Fruit fly (Drosophila melanogaster) whole organism, embryonic: ENCODE data around the gene Tailor.
A peak's percentile ranks its signal among the peaks of the same experiment; 100 is the strongest.

ENCODE experiments used
- Antp ChIP-seq: fragments of 200-800 bp; sonication (Bioruptor generic); optimal IDR thresholded peaks from 3 replicates; lab custom pipeline; 2016; ENCODE audit warnings: missing biosample characterization, missing genetic modification characterization
- Atf6 ChIP-seq: fragments of 200-800 bp; sonication (Bioruptor generic); IDR thresholded peaks from 2 replicates; pipeline ENCODE4 v1.3.6; 2022; ENCODE audit warnings: missing biosample characterization, missing genetic modification characterization
- BEAF-32 ChIP-seq: fragments of 200-800 bp; sonication (Bioruptor generic); optimal IDR thresholded peaks from 3 replicates; lab custom pipeline; 2017; ENCODE audit warnings: missing biosample characterization, missing genetic modification characterization, mild to moderate bottlenecking, moderate library complexity, missing genetic modification reagents
- CG11398 ChIP-seq: fragments of 200-800 bp; sonication (Bioruptor generic); optimal IDR thresholded peaks from 2 replicates; lab custom pipeline; 2016; ENCODE audit warnings: missing biosample characterization, missing genetic modification characterization
- CG12236 ChIP-seq: fragments of 200-800 bp; sonication (Bioruptor generic); optimal IDR thresholded peaks from 2 replicates; lab custom pipeline; 2016; ENCODE audit warnings: missing biosample characterization, missing genetic modification characterization
- CG1602 ChIP-seq: fragments of 200-800 bp; sonication (Bioruptor generic); optimal IDR thresholded peaks from 3 replicates; lab custom pipeline; 2016; ENCODE audit warnings: missing biosample characterization, missing genetic modification characterization
- CG17328 ChIP-seq: fragments of 200-800 bp; sonication (Bioruptor generic); IDR thresholded peaks from 2 replicates; pipeline ENCODE4 v1.3.6; 2022; ENCODE audit warnings: missing biosample characterization, missing genetic modification characterization
- CG2120 ChIP-seq: fragments of 200-800 bp; sonication (Bioruptor generic); optimal IDR thresholded peaks from 3 replicates; lab custom pipeline; 2016; ENCODE audit warnings: missing biosample characterization, missing genetic modification characterization
- CG2712 ChIP-seq: fragments of 200-800 bp; optimal IDR thresholded peaks from 3 replicates; lab custom pipeline; 2019; ENCODE audit warnings: missing biosample characterization, mild to moderate bottlenecking, missing genetic modification characterization, moderate library complexity
- CG32767 ChIP-seq: fragments of 200-800 bp; sonication (Bioruptor generic); IDR thresholded peaks from 2 replicates; pipeline ENCODE4 v1.3.6; 2022; ENCODE audit warnings: missing biosample characterization, missing genetic modification characterization
- CG3847 ChIP-seq: fragments of 200-800 bp; sonication (Bioruptor generic); IDR thresholded peaks from 2 replicates; pipeline ENCODE4 v1.3.6; 2022; ENCODE audit warnings: missing biosample characterization, missing genetic modification characterization
- CG6175 ChIP-seq: fragments of 200-800 bp; sonication (Bioruptor generic); IDR thresholded peaks from 3 replicates; pipeline ENCODE4 v1.3.6; 2022; ENCODE audit warnings: missing biosample characterization, missing genetic modification characterization
- CG6272 ChIP-seq: fragments of 200-800 bp; sonication (Bioruptor generic); IDR thresholded peaks from 2 replicates; pipeline ENCODE4 v1.3.6; 2022; ENCODE audit warnings: missing biosample characterization, missing genetic modification characterization
- CG7357 ChIP-seq: fragments of 200-800 bp; sonication (Bioruptor generic); IDR thresholded peaks from 3 replicates; pipeline ENCODE4 v1.3.6; 2022; ENCODE audit warnings: missing biosample characterization, missing genetic modification characterization
- CG9215 ChIP-seq: fragments of 200-800 bp; sonication (Bioruptor generic); IDR thresholded peaks from 2 replicates; pipeline ENCODE4 v1.3.6; 2022; ENCODE audit warnings: missing biosample characterization, missing genetic modification characterization
- CG9817 ChIP-seq: fragments of 200-800 bp; sonication (Bioruptor generic); optimal IDR thresholded peaks from 2 replicates; lab custom pipeline; 2018; ENCODE audit warnings: missing biosample characterization, mild to moderate bottlenecking, missing genetic modification characterization, moderate library complexity
- CG9932 ChIP-seq: fragments of 200-800 bp; sonication (Bioruptor generic); IDR thresholded peaks from 2 replicates; pipeline ENCODE4 v1.3.6; 2022; ENCODE audit warnings: missing biosample characterization, missing genetic modification characterization
- Doc2 ChIP-seq: fragments of 200-800 bp; sonication (Bioruptor generic); IDR thresholded peaks from 2 replicates; pipeline ENCODE4 v1.3.6; 2022; ENCODE audit warnings: missing biosample characterization, missing genetic modification characterization
- Eip74EF ChIP-seq, 2 experiments: fragments of 200-800 bp in 1 of 2; fragments of >200 bp in 1 of 2; sonication (Bioruptor generic) in 1 of 2; optimal IDR thresholded peaks; 2 replicates each; lab custom pipeline; 2017 to 2019; ENCODE audit warnings: missing biosample characterization in 2 of 2, missing genetic modification characterization in 2 of 2, mild to moderate bottlenecking in 1 of 2, moderate library complexity in 1 of 2
- Elba2 ChIP-seq: fragments of 200-800 bp; sonication (Bioruptor generic); optimal IDR thresholded peaks from 3 replicates; lab custom pipeline; 2016; ENCODE audit warnings: missing biosample characterization, missing genetic modification characterization
- HmgZ ChIP-seq: fragments of 200-800 bp; sonication (Bioruptor generic); optimal IDR thresholded peaks from 2 replicates; lab custom pipeline; 2018; ENCODE audit warnings: missing biosample characterization, mild to moderate bottlenecking, missing genetic modification characterization
- Max ChIP-seq: fragments of 200-800 bp; sonication (Bioruptor generic); optimal IDR thresholded peaks from 2 replicates; lab custom pipeline; 2016; ENCODE audit warnings: missing biosample characterization, mild to moderate bottlenecking, missing genetic modification characterization
- Med ChIP-seq: fragments of 200-800 bp; sonication (Bioruptor generic); peaks from one replicate; lab custom pipeline; 2016; ENCODE audit warnings: missing biosample characterization, missing genetic modification characterization, mild to moderate bottlenecking, inconsistent platforms, moderate library complexity
- NFAT ChIP-seq: fragments of 200-800 bp; sonication (Bioruptor generic); IDR thresholded peaks from 2 replicates; pipeline ENCODE4 v1.3.6; 2022; ENCODE audit warnings: missing biosample characterization, missing genetic modification characterization
- NK7.1 ChIP-seq: fragments of 200-800 bp; sonication (Bioruptor generic); optimal IDR thresholded peaks from 3 replicates; lab custom pipeline; 2016; ENCODE audit warnings: missing biosample characterization, missing genetic modification characterization
- Sin3A ChIP-seq: fragments of >200 bp; optimal IDR thresholded peaks from 2 replicates; lab custom pipeline; 2018
- YL-1 ChIP-seq: fragments of 200-800 bp; sonication (Bioruptor generic); optimal IDR thresholded peaks from 3 replicates; lab custom pipeline; 2017; ENCODE audit warnings: missing biosample characterization, mild to moderate bottlenecking, missing genetic modification characterization
- aop ChIP-seq: fragments of 200-800 bp; sonication (Bioruptor generic); IDR thresholded peaks from 2 replicates; pipeline ENCODE4 v1.3.6; 2022; ENCODE audit warnings: missing biosample characterization, missing genetic modification characterization
- bab2 ChIP-seq: fragments of 200-800 bp; sonication (Bioruptor generic); optimal IDR thresholded peaks from 2 replicates; lab custom pipeline; 2016; ENCODE audit warnings: missing biosample characterization, missing genetic modification characterization
- corto ChIP-seq: fragments of 200-800 bp; sonication (Bioruptor generic); optimal IDR thresholded peaks from 2 replicates; lab custom pipeline; 2016; ENCODE audit warnings: missing biosample characterization, mild to moderate bottlenecking, missing genetic modification characterization, moderate library complexity
- ems ChIP-seq: fragments of 200-800 bp; sonication (Bioruptor generic); optimal IDR thresholded peaks from 3 replicates; lab custom pipeline; 2016; ENCODE audit warnings: missing biosample characterization, missing genetic modification characterization
- fd96Cb ChIP-seq: fragments of 200-800 bp; sonication (Bioruptor generic); optimal IDR thresholded peaks from 2 replicates; lab custom pipeline; 2018; ENCODE audit warnings: missing biosample characterization, mild to moderate bottlenecking, missing genetic modification characterization, moderate library complexity
- gce ChIP-seq: fragments of 200-800 bp; sonication (Bioruptor generic); IDR thresholded peaks from 3 replicates; pipeline ENCODE4 v1.3.6; 2022; ENCODE audit warnings: missing biosample characterization, missing genetic modification characterization
- gem ChIP-seq: fragments of 200-800 bp; sonication (Bioruptor generic); optimal IDR thresholded peaks from 2 replicates; lab custom pipeline; 2019; ENCODE audit warnings: missing biosample characterization, mild to moderate bottlenecking, missing genetic modification characterization, moderate library complexity
- gsb ChIP-seq: fragments of 200-800 bp; sonication (Bioruptor generic); IDR thresholded peaks from 2 replicates; pipeline ENCODE4 v1.3.6; 2022; ENCODE audit warnings: missing biosample characterization, missing genetic modification characterization
- ham ChIP-seq: fragments of 200-800 bp; sonication (Bioruptor generic); IDR thresholded peaks from 2 replicates; pipeline ENCODE4 v1.3.6; 2022; ENCODE audit warnings: missing biosample characterization, missing genetic modification characterization
- hbn ChIP-seq: fragments of 200-800 bp; sonication (Bioruptor generic); IDR thresholded peaks from 2 replicates; pipeline ENCODE4 v1.3.6; 2022; ENCODE audit warnings: missing biosample characterization, missing genetic modification characterization; ENCODE audit not compliant: partially characterized antibody
- jing ChIP-seq: fragments of 200-800 bp; sonication (Bioruptor generic); optimal IDR thresholded peaks from 2 replicates; lab custom pipeline; 2018; ENCODE audit warnings: missing biosample characterization, mild to moderate bottlenecking, missing genetic modification characterization
- kni ChIP-seq: fragments of 200-800 bp; sonication (Bioruptor generic); optimal IDR thresholded peaks from 3 replicates; lab custom pipeline; 2017; ENCODE audit warnings: mild to moderate bottlenecking, missing biosample characterization, missing genetic modification reagents, missing genetic modification characterization
- knrl ChIP-seq: fragments of 200-800 bp; sonication (Bioruptor generic); IDR thresholded peaks from 3 replicates; pipeline ENCODE4 v1.3.6; 2022; ENCODE audit warnings: missing biosample characterization, missing genetic modification characterization; ENCODE audit not compliant: partially characterized antibody
- lbe ChIP-seq: fragments of 200-800 bp; sonication (Bioruptor generic); optimal IDR thresholded peaks from 2 replicates; lab custom pipeline; 2016; ENCODE audit warnings: missing biosample characterization, mild to moderate bottlenecking, missing genetic modification characterization
- lov ChIP-seq, 2 experiments: fragments of 200-800 bp in 1 of 2; fragments of >200 bp in 1 of 2; sonication (Bioruptor generic) in 1 of 2; IDR thresholded peaks in 1 of 2; optimal IDR thresholded peaks in 1 of 2; 2 replicates in 1 of 2; 3 replicates in 1 of 2; pipeline versions ENCODE4 v1.3.6 to Lab custom; 2017 to 2022; ENCODE audit warnings: missing biosample characterization in 1 of 2, missing genetic modification characterization in 1 of 2
- p53 ChIP-seq: fragments of 200-800 bp; sonication (Bioruptor generic); optimal IDR thresholded peaks from 2 replicates; lab custom pipeline; 2016; ENCODE audit warnings: missing biosample characterization, missing genetic modification characterization
- pita ChIP-seq: fragments of 200-800 bp; sonication (Bioruptor generic); optimal IDR thresholded peaks from 2 replicates; lab custom pipeline; 2017; ENCODE audit warnings: missing biosample characterization, mild to moderate bottlenecking, missing genetic modification characterization
- pros ChIP-seq: fragments of 200-800 bp; sonication (Bioruptor generic); optimal IDR thresholded peaks from 3 replicates; lab custom pipeline; 2019; ENCODE audit warnings: missing biosample characterization, mild to moderate bottlenecking, missing genetic modification characterization, moderate library complexity
- psq ChIP-seq: fragments of 200-800 bp; sonication (Bioruptor generic); optimal IDR thresholded peaks from 2 replicates; lab custom pipeline; 2017; ENCODE audit warnings: missing biosample characterization, missing genetic modification characterization
- seq ChIP-seq: fragments of 200-800 bp; sonication (Bioruptor generic); IDR thresholded peaks from 2 replicates; pipeline ENCODE4 v1.3.6; 2022; ENCODE audit warnings: missing biosample characterization, missing genetic modification characterization
- tup ChIP-seq: fragments of 200-800 bp; sonication (Bioruptor generic); optimal IDR thresholded peaks from 2 replicates; lab custom pipeline; 2016; ENCODE audit warnings: missing biosample characterization, mild to moderate bottlenecking, missing genetic modification characterization, moderate library complexity
- unc-4 ChIP-seq: fragments of 200-800 bp; sonication (Bioruptor generic); IDR thresholded peaks from 2 replicates; pipeline ENCODE4 v1.3.6; 2022; ENCODE audit warnings: missing biosample characterization, missing genetic modification characterization; ENCODE audit not compliant: partially characterized antibody
- unpg ChIP-seq: fragments of 200-800 bp; sonication (Bioruptor generic); optimal IDR thresholded peaks from 3 replicates; lab custom pipeline; 2018; ENCODE audit warnings: missing biosample characterization, mild to moderate bottlenecking, missing genetic modification characterization, moderate library complexity
- wor ChIP-seq: fragments of 200-800 bp; sonication (Bioruptor generic); IDR thresholded peaks from 2 replicates; pipeline ENCODE4 v1.3.6; 2022; ENCODE audit warnings: missing biosample characterization, missing genetic modification characterization

The Tailor gene

dm6 chr3R:7037250-7037802 lies 48.6 kb downstream of the Tailor start (continued):
- TF ChIP-seq lov (optimal IDR thresholded peaks at IDR 0.05; lab: Kevin White, UChicago) (no peak), lov (GFP tag; IDR thresholded peaks at IDR 0.05; lab: Robert Waterston, UW) (no peak; the same call in 2 of the 3 replicates), lbe (GFP tag; lab: Kevin White, UChicago) (peak; percentile 35), NFAT (GFP tag; lab: Robert Waterston, UW) (no peak), CG1602 (GFP tag; lab: Kevin White, UChicago) (no peak), Sin3A (lab: Kevin White, UChicago) (no peak), bab2 (GFP tag; lab: Kevin White, UChicago) (no peak), CG9817 (tag; lab: Kevin White, UChicago) (no peak), Med (GFP tag; lab: Kevin White, UChicago) (peak; percentile 80), CG9215 (GFP tag; lab: Robert Waterston, UW) (no peak), tup (GFP tag; lab: Kevin White, UChicago) (no peak), CG3847 (GFP tag; lab: Robert Waterston, UW) (no peak), Eip74EF (GFP tag; optimal IDR thresholded peaks at IDR 0.05; lab: Kevin White, UChicago) (no peak), CG2120 (GFP tag; lab: Kevin White, UChicago) (no peak), CG6175 (GFP tag; lab: Robert Waterston, UW) (no peak), wor (no peak), unpg (GFP tag; lab: Kevin White, UChicago) (peak; percentile 20), gce (0 out of 3 replicates have a peak, but pooled peaks have one; percentile 36), Antp (GFP tag; lab: Kevin White, UChicago) (peak; percentile 40), BEAF-32 (GFP tag; lab: Kevin White, UChicago) (no peak), fd96Cb (tag; lab: Kevin White, UChicago) (no peak), knrl (no peak), Atf6 (no peak), YL-1 (no peak), ham (GFP tag; lab: Robert Waterston, UW) (no peak), CG17328 (no peak; the same call in 1 of the 2 replicates), unc-4 (GFP tag; lab: Robert Waterston, UW) (no peak), hbn (GFP tag; lab: Robert Waterston, UW) (no peak), Max (GFP tag; lab: Kevin White, UChicago) (no peak), pita (no peak), pros (GFP tag; lab: Kevin White, UChicago) (peak; percentile 97), HmgZ (no peak), gsb (GFP tag; lab: Robert Waterston, UW) (no peak), gem (tag; lab: Kevin White, UChicago) (no peak), CG2712 (tag; lab: Kevin White, UChicago) (peak; percentile 14), ems (GFP tag; lab: Kevin White, UChicago) (no peak), CG9932 (GFP tag; lab: Robert Waterston, UW) (0 out of 2 replicates have a peak, but pooled peaks have one; percentile 16), seq (peak; percentile 74), CG7357 (GFP tag; lab: Robert Waterston, UW) (no peak), CG6272 (GFP tag; lab: Robert Waterston, UW) (no peak), aop (GFP tag; lab: Robert Waterston, UW) (no peak), p53 (GFP tag; lab: Kevin White, UChicago) (no peak), jing (GFP tag; lab: Kevin White, UChicago) (no peak), CG12236 (GFP tag; lab: Kevin White, UChicago) (no peak), Elba2 (peak; percentile 81), psq (GFP tag; lab: Kevin White, UChicago) (no peak), Doc2 (GFP tag; lab: Robert Waterston, UW) (no peak), corto (no peak), CG32767 (GFP tag; lab: Robert Waterston, UW) (0 out of 2 replicates have a peak, but pooled peaks have one; percentile 18), kni (peak; percentile 91), NK7.1 (GFP tag; lab: Kevin White, UChicago) (no peak), CG11398 (GFP tag; lab: Kevin White, UChicago) (no peak)
